Worm (Caenorhabditis elegans): Measurements from ENCODE around the gene srg-16.

DNA sequence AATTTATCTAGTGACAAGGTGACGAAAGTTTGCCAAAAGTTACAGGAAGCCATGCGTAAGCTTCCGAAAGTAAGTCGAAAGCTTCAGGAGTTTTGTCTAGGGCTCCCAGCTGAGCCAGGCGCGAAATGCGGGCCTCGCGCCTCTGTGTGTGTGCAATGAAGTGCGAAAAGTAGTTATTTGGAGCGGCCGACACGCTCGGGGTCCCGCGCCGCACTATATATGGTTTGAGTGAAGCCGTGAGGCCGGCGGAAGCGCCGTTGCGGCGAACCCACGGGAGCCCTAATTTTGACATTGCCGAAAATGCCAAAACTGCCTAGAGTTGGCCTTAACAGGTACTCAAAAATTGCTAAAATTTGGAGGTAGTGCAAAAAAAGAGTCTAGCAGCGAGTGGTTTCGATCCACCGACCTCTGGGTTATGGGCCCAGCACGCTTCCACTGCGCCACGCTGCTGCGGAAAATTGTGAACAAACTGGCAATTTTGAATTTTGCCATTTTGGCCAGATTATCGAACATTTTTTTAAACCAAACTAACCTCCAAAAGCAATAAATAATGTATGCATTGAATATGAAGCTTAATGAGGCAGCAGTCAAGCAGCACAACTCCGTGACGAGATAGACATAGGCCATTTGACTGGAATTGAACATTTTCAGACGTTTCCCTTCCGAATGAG, 31.6 kb upstream of the srg-16 start:
- TF ChIP-seq sdz-38 (tag; optimal IDR thresholded peaks at IDR 0.05) (no peak), dox-1 (GFP tag; IDR thresholded peaks at IDR 0.05) (peak; percentile 26; the same call in 1 of the 2 replicates)

All from whole organism, young adult.